Fruit fly (Drosophila melanogaster) whole organism, embryonic: ENCODE results near the gene CG15643.

Source experiments
- Bgb ChIP-seq: fragments of 200-800 bp; sonication (Bioruptor generic); IDR thresholded peaks from 2 replicates; pipeline ENCODE4 v1.3.6; 2022; ENCODE audit warnings: missing biosample characterization, missing genetic modification characterization; ENCODE audit not compliant: partially characterized antibody
- C15 ChIP-seq: fragments of 200-800 bp; sonication (Bioruptor generic); IDR thresholded peaks from 3 replicates; pipeline ENCODE4 v1.3.6; 2022; ENCODE audit warnings: missing biosample characterization, missing genetic modification characterization
- CG10147 ChIP-seq: fragments of 200-800 bp; sonication (Bioruptor generic); optimal IDR thresholded peaks from 2 replicates; lab custom pipeline; 2019; ENCODE audit warnings: missing biosample characterization, mild to moderate bottlenecking, missing genetic modification characterization, moderate library complexity
- CG11696 ChIP-seq: fragments of 200-800 bp; sonication (Bioruptor generic); IDR thresholded peaks from 2 replicates; pipeline ENCODE4 v1.3.6; 2022; ENCODE audit warnings: missing biosample characterization, missing genetic modification characterization
- CG12155 ChIP-seq: fragments of 200-800 bp; sonication (Bioruptor generic); optimal IDR thresholded peaks from 3 replicates; lab custom pipeline; 2016; ENCODE audit warnings: missing biosample characterization, missing genetic modification characterization
- CG12299 ChIP-seq: fragments of 200-800 bp; sonication (Bioruptor generic); optimal IDR thresholded peaks from 2 replicates; lab custom pipeline; 2018; ENCODE audit warnings: missing biosample characterization, mild to moderate bottlenecking, missing genetic modification characterization
- CG13775 ChIP-seq: fragments of 200-800 bp; sonication (Bioruptor generic); optimal IDR thresholded peaks from 3 replicates; lab custom pipeline; 2017; ENCODE audit warnings: missing biosample characterization, mild to moderate bottlenecking, missing genetic modification characterization
- CG14710 ChIP-seq: fragments of 200-800 bp; sonication (Bioruptor generic); optimal IDR thresholded peaks from 3 replicates; lab custom pipeline; 2019; ENCODE audit warnings: missing biosample characterization, mild to moderate bottlenecking, missing genetic modification characterization, moderate library complexity
- CG15269 ChIP-seq: fragments of 200-800 bp; sonication (Bioruptor generic); optimal IDR thresholded peaks from 2 replicates; lab custom pipeline; 2018; ENCODE audit warnings: missing biosample characterization, mild to moderate bottlenecking, missing genetic modification characterization, moderate library complexity
- CG17359 ChIP-seq: fragments of 200-800 bp; sonication (Bioruptor generic); optimal IDR thresholded peaks from 3 replicates; lab custom pipeline; 2018; ENCODE audit warnings: missing biosample characterization, mild to moderate bottlenecking, missing genetic modification characterization, moderate library complexity
- CG17385 ChIP-seq: fragments of 200-800 bp; sonication (Bioruptor generic); optimal IDR thresholded peaks from 3 replicates; lab custom pipeline; 2018; ENCODE audit warnings: missing biosample characterization, mild to moderate bottlenecking, missing genetic modification characterization
- CG18262 ChIP-seq: fragments of 200-800 bp; optimal IDR thresholded peaks from 3 replicates; lab custom pipeline; 2019; ENCODE audit warnings: missing biosample characterization, mild to moderate bottlenecking, missing genetic modification characterization, moderate library complexity
- CG18619 ChIP-seq: fragments of 200-800 bp; sonication (Bioruptor generic); optimal IDR thresholded peaks from 3 replicates; lab custom pipeline; 2017; ENCODE audit warnings: missing biosample characterization, mild to moderate bottlenecking, missing genetic modification characterization
- CG2202 ChIP-seq: fragments of 200-800 bp; sonication (Bioruptor generic); optimal IDR thresholded peaks from 2 replicates; lab custom pipeline; 2018; ENCODE audit warnings: missing biosample characterization, mild to moderate bottlenecking, missing genetic modification characterization
- CG2712 ChIP-seq: fragments of 200-800 bp; optimal IDR thresholded peaks from 3 replicates; lab custom pipeline; 2019; ENCODE audit warnings: missing biosample characterization, mild to moderate bottlenecking, missing genetic modification characterization, moderate library complexity
- CG31224 ChIP-seq: fragments of 200-800 bp; sonication (Bioruptor generic); IDR thresholded peaks from 2 replicates; pipeline ENCODE4 v1.3.6; 2022; ENCODE audit warnings: missing biosample characterization, missing genetic modification characterization
- CG4360 ChIP-seq: fragments of 200-800 bp; sonication (Bioruptor generic); IDR thresholded peaks from 2 replicates; pipeline ENCODE4 v1.3.6; 2022; ENCODE audit warnings: missing biosample characterization, missing genetic modification characterization
- CG4707 ChIP-seq: fragments of 200-800 bp; sonication (Bioruptor generic); optimal IDR thresholded peaks from 2 replicates; lab custom pipeline; 2018; ENCODE audit warnings: missing biosample characterization, mild to moderate bottlenecking, missing genetic modification characterization, moderate library complexity
- CG6689 ChIP-seq: fragments of 200-800 bp; sonication (Bioruptor generic); IDR thresholded peaks from 2 replicates; pipeline ENCODE4 v1.3.6; 2022; ENCODE audit warnings: missing biosample characterization, missing genetic modification characterization
- CG7556 ChIP-seq: fragments of 200-800 bp; sonication (Bioruptor generic); optimal IDR thresholded peaks from 2 replicates; lab custom pipeline; 2017; ENCODE audit warnings: missing biosample characterization, mild to moderate bottlenecking, missing genetic modification characterization
- CG8089 ChIP-seq: fragments of 200-800 bp; sonication (Bioruptor generic); optimal IDR thresholded peaks from 3 replicates; lab custom pipeline; 2016; ENCODE audit warnings: missing biosample characterization, missing genetic modification characterization
- Doc2 ChIP-seq: fragments of 200-800 bp; sonication (Bioruptor generic); IDR thresholded peaks from 2 replicates; pipeline ENCODE4 v1.3.6; 2022; ENCODE audit warnings: missing biosample characterization, missing genetic modification characterization
- H2.0 ChIP-seq: fragments of 200-800 bp; sonication (Bioruptor generic); IDR thresholded peaks from 2 replicates; pipeline ENCODE4 v1.3.6; 2022; ENCODE audit warnings: missing biosample characterization, missing genetic modification characterization
- Hr51 ChIP-seq, 2 experiments: fragments of 200-800 bp; sonication (Bioruptor generic); optimal IDR thresholded peaks; 2 replicates in 1 of 2; 3 replicates in 1 of 2; lab custom pipeline; 2016 to 2018; ENCODE audit warnings: missing biosample characterization in 2 of 2, missing genetic modification characterization in 2 of 2, mild to moderate bottlenecking in 1 of 2, moderate library complexity in 1 of 2
- Optix ChIP-seq: fragments of 200-800 bp; sonication (Bioruptor generic); IDR thresholded peaks from 3 replicates; pipeline ENCODE4 v1.3.6; 2022; ENCODE audit warnings: missing biosample characterization, missing genetic modification characterization
- Sox100B ChIP-seq: fragments of 200-800 bp; sonication (Bioruptor generic); optimal IDR thresholded peaks from 3 replicates; lab custom pipeline; 2018; ENCODE audit warnings: missing biosample characterization, mild to moderate bottlenecking, missing genetic modification characterization
- aop ChIP-seq: fragments of 200-800 bp; sonication (Bioruptor generic); IDR thresholded peaks from 2 replicates; pipeline ENCODE4 v1.3.6; 2022; ENCODE audit warnings: missing biosample characterization, missing genetic modification characterization
- ato ChIP-seq: fragments of 200-800 bp; sonication (Bioruptor generic); IDR thresholded peaks from 2 replicates; pipeline ENCODE4 v1.3.6; 2022; ENCODE audit warnings: missing biosample characterization, missing genetic modification characterization; ENCODE audit not compliant: partially characterized antibody
- bigmax ChIP-seq: fragments of 200-800 bp; sonication (Bioruptor generic); optimal IDR thresholded peaks from 2 replicates; lab custom pipeline; 2018; ENCODE audit warnings: missing biosample characterization, mild to moderate bottlenecking, missing genetic modification characterization
- bowl ChIP-seq: fragments of 200-800 bp; sonication (Bioruptor generic); IDR thresholded peaks from 2 replicates; pipeline ENCODE4 v1.3.6; 2022; ENCODE audit warnings: missing biosample characterization, missing genetic modification characterization
- corto ChIP-seq: fragments of 200-800 bp; sonication (Bioruptor generic); optimal IDR thresholded peaks from 2 replicates; lab custom pipeline; 2016; ENCODE audit warnings: missing biosample characterization, mild to moderate bottlenecking, missing genetic modification characterization, moderate library complexity
- dan ChIP-seq: fragments of 200-800 bp; sonication (Bioruptor generic); IDR thresholded peaks from 2 replicates; pipeline ENCODE4 v1.3.6; 2022; ENCODE audit warnings: missing biosample characterization, missing genetic modification characterization
- disco-r ChIP-seq: fragments of 200-800 bp; sonication (Bioruptor generic); optimal IDR thresholded peaks from 2 replicates; lab custom pipeline; 2016; ENCODE audit warnings: missing biosample characterization, missing genetic modification characterization
- eve ChIP-seq, 2 experiments: fragments of >200 bp; optimal IDR thresholded peaks; 2 replicates each; lab custom pipeline; 2017; ENCODE audit warnings: missing biosample characterization in 2 of 2, missing genetic modification characterization in 2 of 2
- jumu ChIP-seq: fragments of 200-800 bp; sonication (Bioruptor generic); optimal IDR thresholded peaks from 3 replicates; lab custom pipeline; 2016; ENCODE audit warnings: missing biosample characterization, missing genetic modification characterization
- ken ChIP-seq: fragments of 200-800 bp; sonication (Bioruptor generic); IDR thresholded peaks from 3 replicates; pipeline ENCODE4 v1.3.6; 2022; ENCODE audit warnings: missing biosample characterization, missing genetic modification characterization
- lola ChIP-seq, 3 experiments: fragments of >200 bp in 2 of 3; fragments of 200-800 bp in 1 of 3; sonication (Bioruptor generic) in 1 of 3; optimal IDR thresholded peaks; 2 replicates each; lab custom pipeline; 2017 to 2019; ENCODE audit warnings: missing biosample characterization in 3 of 3, missing genetic modification characterization in 3 of 3, mild to moderate bottlenecking in 1 of 3, moderate library complexity in 1 of 3
- odd ChIP-seq: fragments of 200-800 bp; sonication (Bioruptor generic); optimal IDR thresholded peaks from 2 replicates; lab custom pipeline; 2017; ENCODE audit warnings: missing biosample characterization, mild to moderate bottlenecking, missing genetic modification characterization
- phol ChIP-seq: fragments of 200-800 bp; sonication (Bioruptor generic); optimal IDR thresholded peaks from 3 replicates; lab custom pipeline; 2018; ENCODE audit warnings: missing biosample characterization, mild to moderate bottlenecking, missing genetic modification characterization, moderate library complexity
- pum ChIP-seq: fragments of 200-800 bp; sonication (Bioruptor generic); optimal IDR thresholded peaks from 2 replicates; lab custom pipeline; 2016; ENCODE audit warnings: missing biosample characterization, missing genetic modification characterization
- repo ChIP-seq: fragments of 200-800 bp; sonication (Bioruptor generic); optimal IDR thresholded peaks from 2 replicates; lab custom pipeline; 2016; ENCODE audit warnings: missing biosample characterization, missing genetic modification characterization
- sc ChIP-seq, 3 experiments: fragments of >200 bp in 2 of 3; fragments of 200-800 bp in 1 of 3; sonication (Bioruptor generic) in 1 of 3; optimal IDR thresholded peaks; 2 replicates in 2 of 3; 3 replicates in 1 of 3; lab custom pipeline; 2017; ENCODE audit warnings: mild to moderate bottlenecking in 1 of 3, missing biosample characterization in 1 of 3, missing genetic modification characterization in 1 of 3, missing genetic modification reagents in 1 of 3
- schlank ChIP-seq: fragments of 200-800 bp; sonication (Bioruptor generic); optimal IDR thresholded peaks from 2 replicates; lab custom pipeline; 2018; ENCODE audit warnings: missing biosample characterization, mild to moderate bottlenecking, missing genetic modification characterization
- ssp ChIP-seq: fragments of 200-800 bp; sonication (Bioruptor generic); IDR thresholded peaks from 2 replicates; pipeline ENCODE4 v1.3.6; 2022; ENCODE audit warnings: missing biosample characterization, missing genetic modification characterization
- tgo ChIP-seq: fragments of 200-800 bp; sonication (Bioruptor generic); IDR thresholded peaks from 3 replicates; pipeline ENCODE4 v1.3.6; 2022; ENCODE audit warnings: missing biosample characterization, missing genetic modification characterization
- toy ChIP-seq: fragments of 200-800 bp; sonication (Bioruptor generic); IDR thresholded peaks from 2 replicates; pipeline ENCODE4 v1.3.6; 2022; ENCODE audit warnings: missing biosample characterization, missing genetic modification characterization
- vvl ChIP-seq: fragments of 200-800 bp; sonication (Bioruptor generic); IDR thresholded peaks from 2 replicates; pipeline ENCODE4 v1.3.6; 2022; ENCODE audit warnings: missing biosample characterization, missing genetic modification characterization
- zen2 ChIP-seq: fragments of 200-800 bp; sonication (Bioruptor generic); IDR thresholded peaks from 3 replicates; pipeline ENCODE4 v1.3.6; 2022; ENCODE audit warnings: missing biosample characterization, missing genetic modification characterization; ENCODE audit not compliant: partially characterized antibody
- zfh1 ChIP-seq: fragments of 200-800 bp; sonication (Bioruptor generic); IDR thresholded peaks from 3 replicates; pipeline ENCODE4 v1.3.6; 2022; ENCODE audit warnings: missing biosample characterization, missing genetic modification characterization

The CG15643 gene

dm6 chrX:15593477-15594229 lies 21.7 kb upstream of the CG15643 start, which contains the start of gene Chsy (continued):
- TF ChIP-seq toy (GFP tag; lab: Robert Waterston, UW), result no peak
- peak; percentile 27 for TF ChIP-seq Sox100B (GFP tag; lab: Kevin White, UChicago)
- peak; percentile 49 for TF ChIP-seq CG18262 (tag; lab: Kevin White, UChicago)
- TF ChIP-seq CG14710 (tag; lab: Kevin White, UChicago), result peak; percentile 27
- TF ChIP-seq CG13775 (GFP tag; lab: Kevin White, UChicago), result peak; percentile 6
- TF ChIP-seq tgo (GFP tag; lab: Robert Waterston, UW), result peak; percentile 18; the same call in 1 of the 3 replicates
- peak; percentile 35 for TF ChIP-seq CG18619 (GFP tag; lab: Kevin White, UChicago)
- TF ChIP-seq repo, result no peak
- TF ChIP-seq CG17385, result peak; percentile 3
- no peak for TF ChIP-seq jumu (GFP tag; lab: Kevin White, UChicago)
- TF ChIP-seq ssp, result no peak
- TF ChIP-seq eve (GFP tag; optimal IDR thresholded peaks at IDR 0.05; lab: Kevin White, UChicago), result no peak
- TF ChIP-seq ken, result no peak
- TF ChIP-seq CG12155 (GFP tag; lab: Kevin White, UChicago), result no peak
- TF ChIP-seq CG8089 (GFP tag; lab: Kevin White, UChicago), result no peak
- TF ChIP-seq Doc2 (GFP tag; lab: Robert Waterston, UW), result no peak
- TF ChIP-seq C15 (GFP tag; lab: Robert Waterston, UW), result no peak
- no peak for TF ChIP-seq CG17359 (tag; lab: Kevin White, UChicago)
- TF ChIP-seq zfh1 (GFP tag; lab: Robert Waterston, UW), result 0 out of 3 replicates have a peak, but pooled peaks have one; percentile 36
- peak in 1 of 2 experiments; percentile 10 for TF ChIP-seq Hr51 (GFP tag; optimal IDR thresholded peaks at IDR 0.05; lab: Kevin White, UChicago)
- no peak for TF ChIP-seq dan (GFP tag; lab: Robert Waterston, UW)
- TF ChIP-seq CG2202 (tag; lab: Kevin White, UChicago), result no peak
- TF ChIP-seq odd (GFP tag; lab: Kevin White, UChicago), result no peak
- TF ChIP-seq schlank (tag; lab: Kevin White, UChicago), result no peak
- no peak for TF ChIP-seq ato
- no peak for TF ChIP-seq aop (GFP tag; lab: Robert Waterston, UW)
- no peak for TF ChIP-seq sc (optimal IDR thresholded peaks at IDR 0.05; lab: Kevin White, UChicago)
- TF ChIP-seq sc (GFP tag; optimal IDR thresholded peaks at IDR 0.05; lab: Kevin White, UChicago), result no peak
- 0 out of 2 replicates have a peak, but pooled peaks have one; percentile 7 for TF ChIP-seq CG6689 (GFP tag; lab: Robert Waterston, UW)
- no peak for TF ChIP-seq CG12299 (tag; lab: Kevin White, UChicago)
- TF ChIP-seq CG7556 (GFP tag; lab: Kevin White, UChicago), result peak; percentile 33
- no peak for TF ChIP-seq CG4360 (GFP tag; lab: Robert Waterston, UW)
- TF ChIP-seq zen2 (GFP tag; lab: Robert Waterston, UW), result no peak
- peak in 1 of 3 experiments; percentile 52 for TF ChIP-seq lola (GFP tag; optimal IDR thresholded peaks at IDR 0.05; lab: Kevin White, UChicago)
- no peak for TF ChIP-seq pum
- TF ChIP-seq H2.0 (GFP tag; lab: Robert Waterston, UW), result peak; percentile 42
- TF ChIP-seq CG2712, result no peak
- TF ChIP-seq CG15269 (tag; lab: Kevin White, UChicago), result peak; percentile 18
- TF ChIP-seq bigmax, result no peak
- 0 out of 2 replicates have a peak, but pooled peaks have one; percentile 10 for TF ChIP-seq Bgb
- no peak for TF ChIP-seq CG31224
- no peak for TF ChIP-seq CG11696 (GFP tag; lab: Robert Waterston, UW)
- no peak for TF ChIP-seq CG10147 (GFP tag; lab: Kevin White, UChicago)
- no peak for TF ChIP-seq corto
- 0 out of 2 replicates have a peak, but pooled peaks have one; percentile 37 for TF ChIP-seq vvl (GFP tag; lab: Robert Waterston, UW)
- no peak for TF ChIP-seq bowl (GFP tag; lab: Robert Waterston, UW)
- peak; percentile 12 for TF ChIP-seq phol (tag; lab: Kevin White, UChicago)
- no peak for TF ChIP-seq disco-r (GFP tag; lab: Kevin White, UChicago)
- TF ChIP-seq CG4707, result no peak
- TF ChIP-seq Optix (GFP tag; lab: Robert Waterston, UW), result no peak
